Fruit fly (Drosophila melanogaster) whole organism, prepupa: Measurements from ENCODE around the gene Alr.

Experiments
- CG10631 ChIP-seq: fragments of 200-800 bp; sonication (Bioruptor generic); optimal IDR thresholded peaks from 2 replicates; lab custom pipeline; 2016; ENCODE audit warnings: missing biosample characterization, missing genetic modification characterization
- CG32006 ChIP-seq: fragments of 200-800 bp; sonication (Bioruptor generic); optimal IDR thresholded peaks from 3 replicates; lab custom pipeline; 2017; ENCODE audit warnings: missing biosample characterization, mild to moderate bottlenecking, missing genetic modification characterization
- CG6276 ChIP-seq: fragments of 200-800 bp; sonication (Bioruptor generic); optimal IDR thresholded peaks from 2 replicates; lab custom pipeline; 2017; ENCODE audit warnings: missing biosample characterization, mild to moderate bottlenecking, missing genetic modification characterization
- achi ChIP-seq: fragments of 200-800 bp; sonication (Bioruptor generic); optimal IDR thresholded peaks from 3 replicates; lab custom pipeline; 2016; ENCODE audit warnings: missing biosample characterization, missing genetic modification characterization
- dsx ChIP-seq: fragments of 200-800 bp; optimal IDR thresholded peaks from 3 replicates; lab custom pipeline; 2019; ENCODE audit warnings: missing biosample characterization, mild to moderate bottlenecking, missing genetic modification characterization, moderate library complexity; ENCODE audit not compliant: poor library complexity, severe bottlenecking

DNA sequence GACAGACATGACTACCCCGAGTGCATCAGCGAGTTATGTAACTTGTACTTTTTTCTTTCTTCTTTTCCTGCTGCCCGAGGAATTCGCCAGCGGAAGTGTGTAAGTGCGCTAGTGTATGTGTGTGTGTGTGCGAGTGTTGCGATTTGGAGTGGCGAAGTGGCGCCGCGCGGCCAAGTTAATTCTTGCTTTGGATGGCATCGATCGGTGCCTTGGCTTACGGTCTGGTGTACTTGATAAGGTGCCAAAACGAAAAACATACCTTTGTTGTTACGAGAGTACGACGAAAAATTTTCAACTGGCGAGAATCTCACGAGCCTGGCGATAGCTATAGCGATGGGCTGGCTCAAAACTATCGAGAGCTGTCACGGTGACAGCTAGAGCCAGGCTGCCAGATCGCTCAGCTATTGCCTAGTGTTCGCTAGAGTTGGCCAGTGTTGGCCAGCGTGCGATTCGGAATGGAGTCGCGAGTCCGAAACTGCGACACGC, 4.1 kb upstream of the Alr start, which contains the start of the genes CG18809, COX6B, CG33932 and Rpp20:
- TF ChIP-seq CG10631 (GFP tag; lab: Kevin White, UChicago) (no peak), dsx (GFP tag; lab: Kevin White, UChicago) (no peak), achi (GFP tag; lab: Kevin White, UChicago) (peak; percentile 100), CG32006 (no peak), CG6276 (GFP tag; lab: Kevin White, UChicago) (no peak)
